Fruit fly (Drosophila melanogaster) whole organism, wandering third instar larva: Measurements from ENCODE around the gene CG43354.

Experiments used
- Abd-B ChIP-seq: fragments of >200 bp; optimal IDR thresholded peaks from 2 replicates; lab custom pipeline; 2017; ENCODE audit warnings: missing biosample characterization, missing genetic modification characterization
- CG9705 ChIP-seq: fragments of 200-800 bp; sonication (Bioruptor generic); optimal IDR thresholded peaks from 2 replicates; lab custom pipeline; 2018; ENCODE audit warnings: missing biosample characterization, mild to moderate bottlenecking, missing genetic modification characterization
- CrebA ChIP-seq: fragments of 200-800 bp; sonication (Bioruptor generic); optimal IDR thresholded peaks from 2 replicates; lab custom pipeline; 2016; ENCODE audit warnings: missing biosample characterization, mild to moderate bottlenecking, missing genetic modification characterization, borderline replicate concordance
- Dfd ChIP-seq: fragments of >200 bp; optimal IDR thresholded peaks from 2 replicates; lab custom pipeline; 2017; ENCODE audit warnings: missing biosample characterization, missing genetic modification characterization
- Dif ChIP-seq: fragments of 200-275, 200-300 bp; sonication (Bioruptor generic); optimal IDR thresholded peaks from 2 replicates; lab custom pipeline; 2018; ENCODE audit warnings: missing biosample characterization, missing genetic modification characterization; ENCODE audit not compliant: partially characterized antibody
- HLH106 ChIP-seq: fragments of 200-800 bp; optimal IDR thresholded peaks from 3 replicates; lab custom pipeline; 2019; ENCODE audit warnings: missing biosample characterization, mild to moderate bottlenecking, missing genetic modification characterization, moderate library complexity
- Hnf4 ChIP-seq: fragments of 200-800 bp; sonication (Bioruptor generic); optimal IDR thresholded peaks from 2 replicates; lab custom pipeline; 2016; ENCODE audit warnings: missing biosample characterization, mild to moderate bottlenecking, missing genetic modification characterization
- Hr78 ChIP-seq: fragments of >200 bp; optimal IDR thresholded peaks from 2 replicates; lab custom pipeline; 2017; ENCODE audit warnings: missing biosample characterization, missing genetic modification characterization
- Hr83 ChIP-seq: fragments of 200-300 bp; sonication (Bioruptor generic); optimal IDR thresholded peaks from 2 replicates; lab custom pipeline; 2016; ENCODE audit warnings: missing biosample characterization, mild to moderate bottlenecking, missing genetic modification characterization, moderate library complexity; ENCODE audit not compliant: poor library complexity, severe bottlenecking
- Jra ChIP-seq: sonication (Bioruptor generic); optimal IDR thresholded peaks from 2 replicates; lab custom pipeline; 2016; ENCODE audit warnings: missing biosample characterization, missing genetic modification characterization
- Mio ChIP-seq: sonication (Bioruptor generic); optimal IDR thresholded peaks from 2 replicates; lab custom pipeline; 2016; ENCODE audit warnings: missing biosample characterization, missing genetic modification characterization
- Myc ChIP-seq: fragments of >200 bp; optimal IDR thresholded peaks from 2 replicates; lab custom pipeline; 2017
- N ChIP-seq: fragments of >200 bp; optimal IDR thresholded peaks from 2 replicates; lab custom pipeline; 2018; ENCODE audit warnings: missing biosample characterization, missing external identifiers, missing genetic modification characterization
- OdsH ChIP-seq: fragments of 200-800 bp; sonication (Bioruptor generic); optimal IDR thresholded peaks from 2 replicates; lab custom pipeline; 2016; ENCODE audit warnings: missing biosample characterization, mild to moderate bottlenecking, missing genetic modification characterization
- Rel ChIP-seq, 2 experiments: fragments of 200-800 bp; sonication (Bioruptor generic) in 1 of 2; optimal IDR thresholded peaks; 2 replicates in 1 of 2; 3 replicates in 1 of 2; lab custom pipeline; 2016 to 2019; ENCODE audit warnings: mild to moderate bottlenecking in 2 of 2, missing biosample characterization in 2 of 2, missing genetic modification characterization in 2 of 2, moderate library complexity in 1 of 2
- Sp1 ChIP-seq: fragments of 200-800 bp; sonication (Bioruptor generic); optimal IDR thresholded peaks from 3 replicates; lab custom pipeline; 2019; ENCODE audit warnings: missing biosample characterization, mild to moderate bottlenecking, missing genetic modification characterization, moderate library complexity
- Vsx2 ChIP-seq: fragments of 200-300, 225-300 bp; sonication (Bioruptor generic); optimal IDR thresholded peaks from 2 replicates; lab custom pipeline; 2018; ENCODE audit warnings: missing biosample characterization, missing genetic modification characterization; ENCODE audit not compliant: partially characterized antibody
- br ChIP-seq: fragments of 200-800 bp; sonication (Bioruptor generic); optimal IDR thresholded peaks from 2 replicates; lab custom pipeline; 2016; ENCODE audit warnings: missing biosample characterization, missing genetic modification characterization
- brk ChIP-seq: fragments of 200-800 bp; sonication (Bioruptor generic); optimal IDR thresholded peaks from 2 replicates; lab custom pipeline; 2016; ENCODE audit warnings: missing biosample characterization, mild to moderate bottlenecking, missing genetic modification characterization
- dl ChIP-seq, 2 experiments: fragments of 175-275, 200-275 bp in 1 of 2; fragments of 200-275 bp in 1 of 2; sonication (Bioruptor generic); optimal IDR thresholded peaks; lab custom pipeline; 2018; ENCODE audit warnings: mild to moderate bottlenecking in 2 of 2, missing biosample characterization in 2 of 2, missing genetic modification characterization in 2 of 2, moderate library complexity in 2 of 2; ENCODE audit not compliant: partially characterized antibody in 2 of 2, insufficient read depth in 1 of 2
- dmrt93B ChIP-seq: fragments of 200-800 bp; sonication (Bioruptor generic); optimal IDR thresholded peaks from 2 replicates; lab custom pipeline; 2018; ENCODE audit warnings: missing biosample characterization, mild to moderate bottlenecking, missing genetic modification characterization
- dsf ChIP-seq: sonication (Bioruptor generic); optimal IDR thresholded peaks from 2 replicates; lab custom pipeline; 2016; ENCODE audit warnings: missing biosample characterization, missing genetic modification characterization, borderline replicate concordance
- ey ChIP-seq: fragments of 200-800 bp; sonication (Bioruptor generic); optimal IDR thresholded peaks from 2 replicates; lab custom pipeline; 2016; ENCODE audit warnings: missing biosample characterization, missing genetic modification characterization
- foxo ChIP-seq, 2 experiments: fragments of 200-800 bp; sonication (Bioruptor generic); optimal IDR thresholded peaks; 2 replicates in 1 of 2; 3 replicates in 1 of 2; lab custom pipeline; 2016 to 2017; ENCODE audit warnings: missing biosample characterization in 2 of 2, missing genetic modification characterization in 2 of 2
- fru ChIP-seq: fragments of 200-800 bp; sonication (Bioruptor generic); optimal IDR thresholded peaks from 3 replicates; lab custom pipeline; 2016; ENCODE audit warnings: missing biosample characterization, mild to moderate bottlenecking, missing genetic modification characterization
- h ChIP-seq: fragments of 200-800 bp; sonication (Bioruptor generic); optimal IDR thresholded peaks from 3 replicates; lab custom pipeline; 2016; ENCODE audit warnings: missing biosample characterization, mild to moderate bottlenecking, missing genetic modification characterization
- jim ChIP-seq: fragments of 175-275, 200-325 bp; sonication (Bioruptor generic); optimal IDR thresholded peaks from 2 replicates; lab custom pipeline; 2016; ENCODE audit warnings: missing biosample characterization, mild to moderate bottlenecking, missing genetic modification characterization
- lola ChIP-seq: fragments of >200 bp; optimal IDR thresholded peaks from 2 replicates; lab custom pipeline; 2017; ENCODE audit warnings: missing biosample characterization, missing genetic modification characterization
- pan ChIP-seq: fragments of >200 bp; optimal IDR thresholded peaks from 2 replicates; lab custom pipeline; 2017
- psq ChIP-seq: fragments of 200-800 bp; sonication (Bioruptor generic); optimal IDR thresholded peaks from 3 replicates; lab custom pipeline; 2017; ENCODE audit warnings: missing biosample characterization, mild to moderate bottlenecking, missing genetic modification characterization, moderate library complexity
- rgr ChIP-seq: fragments of 200-800 bp; sonication (Bioruptor generic); optimal IDR thresholded peaks from 3 replicates; lab custom pipeline; 2016; ENCODE audit warnings: missing biosample characterization, mild to moderate bottlenecking, missing genetic modification characterization
- sage ChIP-seq: fragments of 200-800 bp; sonication (Bioruptor generic); optimal IDR thresholded peaks from 2 replicates; lab custom pipeline; 2016; ENCODE audit warnings: missing biosample characterization, mild to moderate bottlenecking, missing genetic modification characterization
- sv ChIP-seq: fragments of 200-800 bp; sonication (Bioruptor generic); optimal IDR thresholded peaks from 3 replicates; lab custom pipeline; 2016; ENCODE audit warnings: missing biosample characterization, missing genetic modification characterization
- tai ChIP-seq: sonication (Bioruptor generic); optimal IDR thresholded peaks from 2 replicates; lab custom pipeline; 2016; ENCODE audit warnings: missing biosample characterization, missing genetic modification characterization
- woc ChIP-seq: sonication (Bioruptor generic); optimal IDR thresholded peaks from 2 replicates; lab custom pipeline; 2016; ENCODE audit warnings: missing biosample characterization, mild to moderate bottlenecking, missing genetic modification characterization

The CG43354 gene

dm6 chr2L:18348626-18349025 lies 39.4 kb upstream of the CG43354 start:
- TF ChIP-seq CG9705 (GFP tag; lab: Kevin White, UChicago) = no peak
- no peak for TF ChIP-seq N (GFP tag; lab: Kevin White, UChicago)
- TF ChIP-seq Mio (GFP tag; lab: Kevin White, UChicago) = no peak
- TF ChIP-seq sage (GFP tag; lab: Kevin White, UChicago) = no peak
- TF ChIP-seq tai = no peak
- TF ChIP-seq br (GFP tag; lab: Kevin White, UChicago) = no peak
- TF ChIP-seq jim (GFP tag; lab: Kevin White, UChicago) = no peak
- TF ChIP-seq fru (GFP tag; lab: Kevin White, UChicago) = no peak
- no peak for TF ChIP-seq psq
- TF ChIP-seq dsf (GFP tag; lab: Kevin White, UChicago) = no peak
- TF ChIP-seq foxo (GFP tag; optimal IDR thresholded peaks at IDR 0.05; lab: Kevin White, UChicago) = no peak
- no peak for TF ChIP-seq Abd-B (GFP tag; lab: Kevin White, UChicago)

dm6 chr2L:18347950-18348349 lies 38.7 kb upstream of the CG43354 start:
- TF ChIP-seq Dfd (GFP tag; lab: Kevin White, UChicago) = no peak
- no peak for TF ChIP-seq woc (GFP tag; lab: Kevin White, UChicago)
- no peak for TF ChIP-seq sv (GFP tag; lab: Kevin White, UChicago)
- no peak for TF ChIP-seq foxo (GFP tag; optimal IDR thresholded peaks at IDR 0.05; lab: Kevin White, UChicago)
- no peak for TF ChIP-seq Hr83 (GFP tag; lab: Kevin White, UChicago)

dm6 chr2L:18345194-18345593 lies 35.9 kb upstream of the CG43354 start:
- TF ChIP-seq Vsx2 (GFP tag; lab: Kevin White, UChicago) (no peak), ey (GFP tag; lab: Kevin White, UChicago) (peak; percentile 6), rgr (peak; percentile 19), OdsH (GFP tag; lab: Kevin White, UChicago) (peak; percentile 14), lola (no peak), h (GFP tag; lab: Kevin White, UChicago) (peak; percentile 19), fru (GFP tag; lab: Kevin White, UChicago) (peak; percentile 32), Jra (no peak), N (GFP tag; lab: Kevin White, UChicago) (no peak), pan (no peak), br (GFP tag; lab: Kevin White, UChicago) (no peak), dmrt93B (GFP tag; lab: Kevin White, UChicago) (no peak), Mio (GFP tag; lab: Kevin White, UChicago) (no peak), HLH106 (peak; percentile 28), Hr78 (GFP tag; lab: Kevin White, UChicago) (no peak), Sp1 (GFP tag; lab: Kevin White, UChicago) (peak; percentile 6), foxo (GFP tag; optimal IDR thresholded peaks at IDR 0.05; lab: Kevin White, UChicago) (peak in 1 of 2 experiments; percentile 42), Abd-B (GFP tag; lab: Kevin White, UChicago) (no peak), psq (peak; percentile 4)

dm6 chr2L:18344343-18344742 lies 35.1 kb upstream of the CG43354 start:
- TF ChIP-seq Sp1 (GFP tag; lab: Kevin White, UChicago) (no peak), dl (GFP tag; optimal IDR thresholded peaks at IDR 0.05; lab: Kevin White, UChicago; ENCODE audit: insufficient read depth in 1 of 2, partially characterized antibody in 2 of 2) (no peak), ey (GFP tag; lab: Kevin White, UChicago) (peak; percentile 11), pan (no peak), dsf (GFP tag; lab: Kevin White, UChicago) (no peak), Hnf4 (GFP tag; lab: Kevin White, UChicago) (no peak)

dm6 chr2L:18340921-18341320 lies 31.7 kb upstream of the CG43354 start:
- no peak for TF ChIP-seq Rel (GFP tag; optimal IDR thresholded peaks at IDR 0.05; lab: Kevin White, UChicago)
- TF ChIP-seq Rel (tag; optimal IDR thresholded peaks at IDR 0.05; lab: Kevin White, UChicago) = no peak
- no peak for TF ChIP-seq OdsH (GFP tag; lab: Kevin White, UChicago)
- no peak for TF ChIP-seq Myc (lab: Kevin White, UChicago)
- no peak for TF ChIP-seq Vsx2 (GFP tag; lab: Kevin White, UChicago)
- no peak for TF ChIP-seq pan
- no peak for TF ChIP-seq N (GFP tag; lab: Kevin White, UChicago)
- no peak for TF ChIP-seq CrebA (GFP tag; lab: Kevin White, UChicago)
- no peak for TF ChIP-seq rgr
- TF ChIP-seq Dif (GFP tag; lab: Kevin White, UChicago) = no peak
- TF ChIP-seq dsf (GFP tag; lab: Kevin White, UChicago) = no peak
- peak; percentile 20 for TF ChIP-seq br (GFP tag; lab: Kevin White, UChicago)
- no peak for TF ChIP-seq Hnf4 (GFP tag; lab: Kevin White, UChicago)
- TF ChIP-seq fru (GFP tag; lab: Kevin White, UChicago) = no peak
- no peak for TF ChIP-seq sage (GFP tag; lab: Kevin White, UChicago)
- TF ChIP-seq Jra = no peak
- peak; percentile 14 for TF ChIP-seq HLH106
- TF ChIP-seq Hr83 (GFP tag; lab: Kevin White, UChicago) = no peak
- TF ChIP-seq brk (GFP tag; lab: Kevin White, UChicago) = no peak
- no peak for TF ChIP-seq dl (GFP tag; optimal IDR thresholded peaks at IDR 0.05; lab: Kevin White, UChicago; ENCODE audit: insufficient read depth in 1 of 2, partially characterized antibody in 2 of 2)
- TF ChIP-seq woc (GFP tag; lab: Kevin White, UChicago) = no peak
- no peak for TF ChIP-seq CG9705 (GFP tag; lab: Kevin White, UChicago)
- no peak for TF ChIP-seq lola
- peak in 1 of 2 experiments; percentile 40 for TF ChIP-seq foxo (GFP tag; optimal IDR thresholded peaks at IDR 0.05; lab: Kevin White, UChicago)
- TF ChIP-seq ey (GFP tag; lab: Kevin White, UChicago) = no peak
- TF ChIP-seq Sp1 (GFP tag; lab: Kevin White, UChicago) = no peak
- TF ChIP-seq tai = no peak
- TF ChIP-seq psq = no peak
- TF ChIP-seq, all 38 proteins: peak for 3
